Worm (Caenorhabditis elegans) whole organism, L1 larva: ENCODE measurements around the gene T23B12.5.
A peak's percentile ranks its signal among the peaks of the same experiment; 100 is the strongest.

ENCODE experiments used
- C16A3.4 ChIP-seq: fragments of 150-350 bp; optimal IDR thresholded peaks from 2 replicates; lab custom pipeline; 2014; ENCODE audit warnings: missing biosample characterization, missing genetic modification characterization
- Y116A8C.19 ChIP-seq: sonication (generic microtip); optimal IDR thresholded peaks from 2 replicates; lab custom pipeline; 2016; ENCODE audit warnings: missing compliant biosample characterization, missing genetic modification characterization, borderline replicate concordance
- aly-2 ChIP-seq: fragments of 150-350 bp; optimal IDR thresholded peaks from 2 replicates; lab custom pipeline; 2014; ENCODE audit warnings: missing biosample characterization, missing genetic modification characterization
- ama-1 ChIP-seq: fragments of 150-350 bp; optimal IDR thresholded peaks from 2 replicates; lab custom pipeline; 2014
- blmp-1 ChIP-seq: fragments of 150-350 bp; optimal IDR thresholded peaks from 2 replicates; lab custom pipeline; 2014; ENCODE audit warnings: missing biosample characterization, missing genetic modification characterization
- ceh-63 ChIP-seq: fragments of 200-800 bp; sonication (Bioruptor generic); optimal IDR thresholded peaks from 2 replicates; lab custom pipeline; 2018; ENCODE audit warnings: mild to moderate bottlenecking, missing genetic modification characterization, missing compliant biosample characterization
- ceh-8 ChIP-seq: fragments of 200-800 bp; sonication (Bioruptor generic); optimal IDR thresholded peaks from 2 replicates; lab custom pipeline; 2018; ENCODE audit warnings: mild to moderate bottlenecking, missing genetic modification characterization, moderate library complexity, missing compliant biosample characterization
- ceh-90 ChIP-seq: sonication (generic microtip); optimal IDR thresholded peaks from 2 replicates; lab custom pipeline; 2016; ENCODE audit warnings: missing genetic modification characterization, missing compliant biosample characterization
- efl-1 ChIP-seq, 4 experiments: fragments of 150-350 bp; optimal IDR thresholded peaks in 3 of 4; peaks in 1 of 4; 1 replicate in 1 of 4; 2 replicates in 3 of 4; lab custom pipeline; 2014; ENCODE audit warnings: missing biosample characterization in 2 of 4, missing genetic modification characterization in 2 of 4, missing genetic modification reagents in 2 of 4
- egl-27 ChIP-seq, 2 experiments: fragments of 150-350 bp in 1 of 2; sonication (generic microtip); optimal IDR thresholded peaks; 3 replicates each; lab custom pipeline; 2017 to 2018; ENCODE audit warnings: missing biosample characterization in 2 of 2, missing genetic modification characterization in 2 of 2, missing genetic modification reagents in 2 of 2
- elt-2 ChIP-seq: sonication (generic microtip); optimal IDR thresholded peaks from 2 replicates; lab custom pipeline; 2016; ENCODE audit warnings: missing genetic modification characterization, mild to moderate bottlenecking, inconsistent platforms, missing compliant biosample characterization, missing genetic modification reagents
- elt-3 ChIP-seq, 6 experiments: fragments of 150-350 bp in 1 of 6; sonication (generic microtip); optimal IDR thresholded peaks; 2 replicates each; lab custom pipeline; 2017 to 2018; ENCODE audit warnings: missing biosample characterization in 6 of 6, missing genetic modification characterization in 6 of 6, inconsistent platforms in 1 of 6
- ets-5 ChIP-seq: fragments of 200-800 bp; sonication (Bioruptor generic); IDR thresholded peaks from 2 replicates; pipeline ENCODE4 v1.3.6; 2022; ENCODE audit warnings: missing genetic modification characterization, missing compliant biosample characterization
- fkh-10 ChIP-seq: sonication (generic microtip); optimal IDR thresholded peaks from 2 replicates; lab custom pipeline; 2017; ENCODE audit warnings: missing biosample characterization, missing genetic modification reagents, missing genetic modification characterization
- hlh-4 ChIP-seq: sonication (generic microtip); optimal IDR thresholded peaks from 2 replicates; lab custom pipeline; 2016; ENCODE audit warnings: mild to moderate bottlenecking, missing genetic modification characterization, missing compliant biosample characterization
- hpl-2 ChIP-seq: fragments of 150-350 bp; optimal IDR thresholded peaks from 2 replicates; lab custom pipeline; 2014; ENCODE audit warnings: missing biosample characterization, missing genetic modification reagents, missing genetic modification characterization
- lin-13 ChIP-seq: fragments of 150-350 bp; optimal IDR thresholded peaks from 2 replicates; lab custom pipeline; 2014; ENCODE audit warnings: missing biosample characterization, missing genetic modification reagents, missing genetic modification characterization
- lin-14 ChIP-seq: fragments of 200-800 bp; sonication (Bioruptor generic); optimal IDR thresholded peaks from 2 replicates; lab custom pipeline; 2018; ENCODE audit warnings: mild to moderate bottlenecking, missing genetic modification characterization, moderate library complexity, missing compliant biosample characterization
- lin-35 ChIP-seq, 2 experiments: fragments of 150-350 bp; optimal IDR thresholded peaks; 2 replicates each; lab custom pipeline; 2014; ENCODE audit warnings: missing biosample characterization in 2 of 2, missing genetic modification characterization in 2 of 2, missing genetic modification reagents in 2 of 2
- lsy-2 ChIP-seq, 2 experiments: fragments of 150-350 bp; optimal IDR thresholded peaks; 2 replicates each; lab custom pipeline; 2014; ENCODE audit warnings: missing biosample characterization in 2 of 2, missing genetic modification characterization in 2 of 2
- mdl-1 ChIP-seq, 2 experiments: fragments of 150-350 bp; optimal IDR thresholded peaks; 2 replicates each; lab custom pipeline; 2014 to 2017; ENCODE audit warnings: missing biosample characterization in 2 of 2, missing genetic modification characterization in 2 of 2, inconsistent platforms in 1 of 2
- mep-1 ChIP-seq: fragments of 150-350 bp; optimal IDR thresholded peaks from 2 replicates; lab custom pipeline; 2014; ENCODE audit warnings: missing biosample characterization, missing genetic modification characterization
- nhr-11 ChIP-seq: fragments of 150-350 bp; optimal IDR thresholded peaks from 2 replicates; lab custom pipeline; 2014; ENCODE audit warnings: missing biosample characterization, missing genetic modification characterization
- nhr-20 ChIP-seq: sonication (generic microtip); optimal IDR thresholded peaks from 2 replicates; lab custom pipeline; 2016; ENCODE audit warnings: mild to moderate bottlenecking, missing genetic modification characterization, missing compliant biosample characterization
- nhr-237 ChIP-seq: fragments of 150-350 bp; optimal IDR thresholded peaks from 2 replicates; lab custom pipeline; 2014; ENCODE audit warnings: missing biosample characterization, missing genetic modification characterization
- nhr-71 ChIP-seq: sonication (generic microtip); optimal IDR thresholded peaks from 2 replicates; lab custom pipeline; 2016; ENCODE audit warnings: mild to moderate bottlenecking, missing genetic modification characterization, moderate library complexity, missing compliant biosample characterization
- nhr-76 ChIP-seq: sonication (generic microtip); optimal IDR thresholded peaks from 2 replicates; lab custom pipeline; 2017; ENCODE audit warnings: missing biosample characterization, missing genetic modification characterization
- nhr-84 ChIP-seq: sonication (generic microtip); optimal IDR thresholded peaks from 2 replicates; lab custom pipeline; 2017; ENCODE audit warnings: missing biosample characterization, missing genetic modification characterization
- nhr-85 ChIP-seq: sonication (generic microtip); peaks from one replicate; lab custom pipeline; 2016; ENCODE audit warnings: missing genetic modification characterization, inconsistent platforms, missing compliant biosample characterization
- pag-3 ChIP-seq: sonication (generic microtip); optimal IDR thresholded peaks from 2 replicates; lab custom pipeline; 2017; ENCODE audit warnings: missing genetic modification characterization, mild to moderate bottlenecking, missing compliant biosample characterization, antibody characterized with exemption, borderline replicate concordance; ENCODE audit not compliant: insufficient read depth
- snpc-4 ChIP-seq: fragments of 150-350 bp; optimal IDR thresholded peaks from 2 replicates; lab custom pipeline; 2014; ENCODE audit warnings: missing biosample characterization, missing genetic modification characterization
- snu-23 ChIP-seq: sonication (generic microtip); optimal IDR thresholded peaks from 2 replicates; lab custom pipeline; 2016; ENCODE audit warnings: missing genetic modification characterization, missing compliant biosample characterization
- sox-4 ChIP-seq: sonication (generic microtip); optimal IDR thresholded peaks from 2 replicates; lab custom pipeline; 2016; ENCODE audit warnings: missing genetic modification characterization, missing compliant biosample characterization
- sptf-1 ChIP-seq: fragments of 150-350 bp; optimal IDR thresholded peaks from 2 replicates; lab custom pipeline; 2014; ENCODE audit warnings: missing biosample characterization, missing genetic modification characterization
- swsn-7 ChIP-seq: sonication (generic microtip); optimal IDR thresholded peaks from 2 replicates; lab custom pipeline; 2016; ENCODE audit warnings: missing genetic modification characterization, missing compliant biosample characterization
- tlp-1 ChIP-seq: fragments of 150-350 bp; optimal IDR thresholded peaks from 2 replicates; lab custom pipeline; 2014; ENCODE audit warnings: missing biosample characterization, missing genetic modification characterization
- unc-130 ChIP-seq: fragments of 150-350 bp; optimal IDR thresholded peaks from 2 replicates; lab custom pipeline; 2017; ENCODE audit warnings: missing biosample characterization, missing genetic modification characterization, inconsistent platforms
- unc-86 ChIP-seq: sonication (generic microtip); optimal IDR thresholded peaks from 2 replicates; lab custom pipeline; 2016; ENCODE audit warnings: missing genetic modification characterization, missing compliant biosample characterization
- xbp-1 ChIP-seq: sonication (generic microtip); optimal IDR thresholded peaks from 2 replicates; lab custom pipeline; 2016; ENCODE audit warnings: missing genetic modification characterization, missing compliant biosample characterization
- ztf-11 ChIP-seq, 2 experiments: sonication (generic microtip); optimal IDR thresholded peaks; 2 replicates each; lab custom pipeline; 2016 to 2017; ENCODE audit warnings: missing genetic modification characterization in 2 of 2, missing biosample characterization in 1 of 2, missing compliant biosample characterization in 1 of 2
- ztf-4 ChIP-seq: fragments of 150-350 bp; optimal IDR thresholded peaks from 2 replicates; lab custom pipeline; 2014; ENCODE audit warnings: missing biosample characterization, missing genetic modification characterization

The T23B12.5 gene

DNA sequence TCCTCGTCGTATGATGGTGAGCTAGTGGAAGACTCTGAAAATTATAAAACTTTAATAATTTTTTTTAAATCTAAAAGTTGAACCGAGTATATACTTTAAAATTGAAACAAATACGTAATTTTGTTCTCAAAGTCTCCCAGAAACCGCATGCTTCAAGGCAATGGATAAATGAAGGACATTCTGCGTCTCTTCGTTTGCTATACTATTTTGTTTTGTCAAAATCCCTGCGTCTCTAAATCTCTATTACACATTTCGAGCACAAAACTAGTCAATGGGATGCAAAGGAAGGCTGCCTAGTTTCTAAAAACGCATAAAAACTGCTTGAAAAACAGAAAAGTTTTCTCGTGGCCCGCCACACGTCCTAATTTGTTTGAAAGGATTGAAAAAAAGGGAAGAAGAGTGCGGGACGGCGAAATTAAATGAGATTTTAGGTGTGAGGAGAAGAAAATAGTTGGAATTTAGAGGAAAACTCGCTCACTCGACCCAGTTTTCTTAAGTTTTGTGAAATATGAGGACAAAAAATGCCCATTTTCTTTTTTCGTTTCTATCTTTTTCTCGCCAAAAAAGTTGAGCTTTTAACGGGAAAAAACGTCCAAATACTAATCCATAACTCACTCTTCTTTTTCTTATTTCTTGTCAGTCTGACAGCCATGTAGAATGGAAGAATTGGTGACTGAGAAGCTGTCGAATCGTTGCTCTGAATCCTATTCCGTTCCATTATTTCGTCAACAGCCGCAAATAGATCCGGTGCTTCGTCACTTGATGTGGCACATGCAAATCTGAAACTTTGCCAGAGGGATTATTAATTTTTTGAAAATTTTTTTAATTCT is 19.0 kb downstream of the T23B12.5 start (continued):
- TF ChIP-seq lin-13, result no peak
- TF ChIP-seq lsy-2 (tag; optimal IDR thresholded peaks at IDR 0.05; lab: Kevin White, UChicago), result peak; percentile 6 to 24
- TF ChIP-seq efl-1 (optimal IDR thresholded peaks at IDR 0.05; lab: Kevin White, UChicago), result peak; percentile 59 to 66
- no peak for TF ChIP-seq efl-1 (GFP tag; optimal IDR thresholded peaks at IDR 0.05 in 1 of 2; lab: Kevin White, UChicago)
- no peak for TF ChIP-seq egl-27 (tag; optimal IDR thresholded peaks at IDR 0.05; lab: Kevin White, UChicago)
- TF ChIP-seq, all 84 proteins: peak for 22

- TF ChIP-seq hlh-4 (tag; lab: Kevin White, UChicago) (no peak), nhr-20 (tag; lab: Kevin White, UChicago) (peak; percentile 73), elt-3 (tag; optimal IDR thresholded peaks at IDR 0.05; lab: Kevin White, UChicago) (peak in 2 of 6 experiments; percentile 27 to 88), mdl-1 (tag; optimal IDR thresholded peaks at IDR 0.05; lab: Kevin White, UChicago) (peak in 1 of 2 experiments; percentile 4), ceh-90 (no peak), aly-2 (tag; lab: Kevin White, UChicago) (no peak), unc-86 (tag; lab: Kevin White, UChicago) (no peak), unc-130 (peak; percentile 19), lin-35 (GFP tag; optimal IDR thresholded peaks at IDR 0.05; lab: Kevin White, UChicago) (peak in 1 of 2 experiments; percentile 27), nhr-71 (peak; percentile 52), elt-2 (tag; lab: Kevin White, UChicago) (peak; percentile 51), lin-14 (GFP tag; lab: Kevin White, UChicago) (peak; percentile 47), ets-5 (GFP tag; lab: Robert Waterston, UW) (no peak), nhr-85 (peak; percentile 82), snu-23 (GFP tag; lab: Kevin White, UChicago) (peak; percentile 26), blmp-1 (tag; lab: Kevin White, UChicago) (peak; percentile 73)
These were observed 20.9 kb downstream of the T23B12.5 start for ce11 chrV:8426741-8427457.

DNA sequence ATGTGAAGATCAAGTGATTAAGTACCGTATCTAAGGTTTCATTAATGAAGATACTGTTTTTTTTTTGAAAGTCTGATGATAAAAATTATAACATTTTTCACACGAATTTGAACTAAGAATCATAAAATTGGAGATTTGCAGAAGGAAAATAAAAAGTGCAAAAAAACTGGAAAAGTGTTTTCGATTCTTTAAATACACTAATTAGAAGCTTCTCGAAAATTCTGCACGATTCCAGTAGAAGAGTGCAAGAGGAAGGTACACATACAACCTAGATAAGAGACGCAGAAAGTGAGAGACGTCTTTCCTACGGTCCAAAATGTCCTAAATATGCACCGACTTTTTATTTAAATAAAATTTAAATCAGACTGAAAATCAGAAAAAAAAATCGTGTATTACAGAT is 21.6 kb downstream of the T23B12.5 start:
- TF ChIP-seq lin-14 (GFP tag; lab: Kevin White, UChicago) (peak; percentile 2), nhr-71 (no peak), swsn-7 (tag; lab: Kevin White, UChicago) (peak; percentile 18), lin-35 (GFP tag; optimal IDR thresholded peaks at IDR 0.05; lab: Kevin White, UChicago) (no peak), sox-4 (no peak), C16A3.4 (tag; lab: Kevin White, UChicago) (no peak), ztf-11 (tag; optimal IDR thresholded peaks at IDR 0.05; lab: Kevin White, UChicago) (no peak), mep-1 (tag; lab: Kevin White, UChicago) (peak; percentile 75), nhr-237 (tag; lab: Kevin White, UChicago) (no peak), sptf-1 (no peak), ceh-63 (GFP tag; lab: Kevin White, UChicago) (no peak), pag-3 (tag; lab: Kevin White, UChicago) (no peak)
- TF ChIP-seq, all 84 proteins: peak for 3

DNA sequence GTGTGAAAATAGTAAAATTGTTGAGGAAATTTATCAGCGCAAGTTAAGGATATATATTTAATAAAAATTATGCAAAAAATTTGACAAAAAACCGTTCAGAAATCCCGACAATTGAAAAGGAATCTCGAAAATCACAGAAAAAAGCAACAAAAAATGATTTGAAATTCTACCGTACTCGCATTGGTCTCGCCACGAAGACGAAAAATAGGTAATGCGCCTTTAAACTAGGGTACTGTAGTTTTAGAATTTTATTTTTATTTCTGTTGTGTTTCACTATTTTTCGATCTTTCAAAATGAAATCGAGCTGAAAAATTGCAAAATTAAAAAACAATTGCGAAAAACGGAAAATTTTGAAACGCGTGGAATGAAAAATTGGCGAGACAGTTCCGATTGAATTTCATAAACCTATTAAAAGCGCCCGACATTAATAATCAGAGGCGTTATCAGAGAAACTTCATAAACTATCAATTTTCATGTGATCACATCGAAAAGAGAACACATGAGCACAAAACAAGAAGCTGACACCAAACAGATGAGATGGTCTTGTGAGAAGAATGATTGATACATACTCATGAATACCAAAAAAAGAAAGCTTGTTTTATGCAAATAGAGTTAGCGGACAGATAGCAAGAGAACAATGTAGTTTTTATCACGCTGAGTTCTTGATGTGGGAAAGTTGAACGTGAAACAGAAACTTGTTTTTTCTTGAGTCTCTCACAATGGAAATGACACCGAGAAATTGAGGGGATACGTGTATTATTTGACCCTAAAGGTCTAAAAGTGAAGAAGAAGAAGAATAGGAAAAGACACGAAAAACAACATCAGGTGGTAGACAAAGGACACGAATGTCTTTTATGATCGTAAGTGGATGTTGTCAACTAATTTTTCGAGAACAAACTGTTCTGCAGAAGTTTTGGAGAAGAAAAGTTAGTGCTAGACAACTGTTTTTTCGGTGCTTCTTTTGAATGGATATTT is 22.7 kb downstream of the T23B12.5 start:
- peak; percentile 79 for TF ChIP-seq elt-2 (tag; lab: Kevin White, UChicago)
- TF ChIP-seq xbp-1 (tag; lab: Kevin White, UChicago), result no peak
- TF ChIP-seq unc-86 (tag; lab: Kevin White, UChicago), result no peak
- peak; percentile 42 for TF ChIP-seq ama-1 (lab: Kevin White, UChicago)
- TF ChIP-seq tlp-1, result no peak
- TF ChIP-seq ztf-4, result no peak
- TF ChIP-seq sptf-1, result no peak
- no peak for TF ChIP-seq Y116A8C.19
- TF ChIP-seq lin-35 (GFP tag; optimal IDR thresholded peaks at IDR 0.05; lab: Kevin White, UChicago), result peak in 1 of 2 experiments; percentile 18
- TF ChIP-seq swsn-7 (tag; lab: Kevin White, UChicago), result no peak
- no peak for TF ChIP-seq nhr-84 (tag; lab: Kevin White, UChicago)
- no peak for TF ChIP-seq fkh-10 (GFP tag; lab: Kevin White, UChicago)
- peak; percentile 21 for TF ChIP-seq blmp-1 (tag; lab: Kevin White, UChicago)
- TF ChIP-seq nhr-11 (tag; lab: Kevin White, UChicago), result no peak
- no peak for TF ChIP-seq ceh-90
- TF ChIP-seq nhr-85, result peak; percentile 65
- TF ChIP-seq snpc-4 (tag; lab: Kevin White, UChicago), result no peak
- no peak for TF ChIP-seq nhr-76 (tag; lab: Kevin White, UChicago)
- no peak for TF ChIP-seq ceh-8 (GFP tag; lab: Kevin White, UChicago)
- no peak for TF ChIP-seq hpl-2 (GFP tag; lab: Kevin White, UChicago)
